ENCODE assay signal across 3 worm cellular contexts in genomic region chrII:14063044-14063500, ce11.
TF ChIP-seq lines count a peak whose summit lies in the region.

Gene lem-2, plus strand, starts transcription at chrII:14063450.

TF ChIP-seq in whole organism, L1 larva, 84 proteins besides CTCF, POLR2A, EP300 and RAD21 (continued from another document and continues in another):
- TF ChIP-seq sptf-1 (tag; optimal IDR thresholded peaks at IDR 0.05; lab: Kevin White, UChicago) (no peak), fkh-8 (tag; optimal IDR thresholded peaks at IDR 0.05; lab: Kevin White, UChicago) (peak; percentile 97), isw-1 (GFP tag; IDR thresholded peaks at IDR 0.05; lab: Robert Waterston, UW) (peak; percentile 87), zag-1 (tag; optimal IDR thresholded peaks at IDR 0.05; lab: Kevin White, UChicago) (no peak), unc-86 (tag; optimal IDR thresholded peaks at IDR 0.05; lab: Kevin White, UChicago) (peak; percentile 69), F16B12.6 (tag; optimal IDR thresholded peaks at IDR 0.05; lab: Kevin White, UChicago) (no peak), dsc-1 (tag; optimal IDR thresholded peaks at IDR 0.05; lab: Kevin White, UChicago) (peak; percentile 75), elt-2 (tag; optimal IDR thresholded peaks at IDR 0.05; lab: Kevin White, UChicago) (peak; percentile 38), xbp-1 (tag; optimal IDR thresholded peaks at IDR 0.05; lab: Kevin White, UChicago) (peak; percentile 76), blmp-1 (tag; optimal IDR thresholded peaks at IDR 0.05; lab: Kevin White, UChicago) (peak; percentile 30), tbx-2 (tag; optimal IDR thresholded peaks at IDR 0.05; lab: Kevin White, UChicago) (peak; percentile 85), ceh-8 (GFP tag; optimal IDR thresholded peaks at IDR 0.05; lab: Kevin White, UChicago) (peak; percentile 52), nhr-76 (tag; optimal IDR thresholded peaks at IDR 0.05; lab: Kevin White, UChicago) (no peak), ama-1 (optimal IDR thresholded peaks at IDR 0.05; lab: Kevin White, UChicago) (no peak), aly-2 (tag; optimal IDR thresholded peaks at IDR 0.05; lab: Kevin White, UChicago) (peak; percentile 31), efl-3 (GFP tag; optimal IDR thresholded peaks at IDR 0.05; lab: Kevin White, UChicago) (no peak), unc-98 (GFP tag; IDR thresholded peaks at IDR 0.05; lab: Robert Waterston, UW) (peak; percentile 96), nhr-12 (tag; optimal IDR thresholded peaks at IDR 0.05; lab: Kevin White, UChicago) (no peak), rnt-1 (tag; optimal IDR thresholded peaks at IDR 0.05; lab: Kevin White, UChicago) (no peak), alr-1 (tag; optimal IDR thresholded peaks at IDR 0.05; lab: Kevin White, UChicago; ENCODE audit: borderline replicate concordance) (no peak), lir-3 (tag; optimal IDR thresholded peaks at IDR 0.05; lab: Kevin White, UChicago; ENCODE audit: poor library complexity) (no peak), tlp-1 (tag; optimal IDR thresholded peaks at IDR 0.05; lab: Kevin White, UChicago) (no peak), nhr-20 (tag; optimal IDR thresholded peaks at IDR 0.05; lab: Kevin White, UChicago) (peak; percentile 82), ets-5 (GFP tag; IDR thresholded peaks at IDR 0.05; lab: Robert Waterston, UW) (no peak), irx-1 (tag; optimal IDR thresholded peaks at IDR 0.05; lab: Kevin White, UChicago) (peak; percentile 63), nhr-11 (tag; optimal IDR thresholded peaks at IDR 0.05; lab: Kevin White, UChicago) (no peak), nhr-90 (tag; optimal IDR thresholded peaks at IDR 0.05; lab: Kevin White, UChicago; ENCODE audit: poor library complexity) (peak; percentile 90), elt-3 (tag; optimal IDR thresholded peaks at IDR 0.05; lab: Kevin White, UChicago) (peak in 1 of 6 experiments; percentile 40), snu-23 (GFP tag; optimal IDR thresholded peaks at IDR 0.05; lab: Kevin White, UChicago) (peak; percentile 87), fkh-10 (GFP tag; optimal IDR thresholded peaks at IDR 0.05; lab: Kevin White, UChicago) (peak; percentile 32), nhr-85 (tag; lab: Kevin White, UChicago) (peak; percentile 84), swsn-7 (tag; optimal IDR thresholded peaks at IDR 0.05; lab: Kevin White, UChicago) (peak; percentile 76), ceh-63 (GFP tag; optimal IDR thresholded peaks at IDR 0.05; lab: Kevin White, UChicago) (peak; percentile 46), ztf-11 (tag; optimal IDR thresholded peaks at IDR 0.05; lab: Kevin White, UChicago) (peak in 1 of 2 experiments; percentile 82), lin-39 (tag; optimal IDR thresholded peaks at IDR 0.05; lab: Kevin White, UChicago) (no peak), mep-1 (tag; optimal IDR thresholded peaks at IDR 0.05; lab: Kevin White, UChicago) (peak; percentile 64), nhr-28 (tag; optimal IDR thresholded peaks at IDR 0.05; lab: Kevin White, UChicago) (no peak), jun-1 (tag; optimal IDR thresholded peaks at IDR 0.05; lab: Kevin White, UChicago) (peak; percentile 42), lin-35 (GFP tag; optimal IDR thresholded peaks at IDR 0.05; lab: Kevin White, UChicago) (peak; percentile 87 to 90), pax-3 (tag; optimal IDR thresholded peaks at IDR 0.05; lab: Kevin White, UChicago) (peak; percentile 96), sup-37 (GFP tag; optimal IDR thresholded peaks at IDR 0.05; lab: Kevin White, UChicago) (no peak), mab-9 (GFP tag; IDR thresholded peaks at IDR 0.05; lab: Robert Waterston, UW) (peak; percentile 67; the same call in 1 of the 2 replicates), skn-1 (tag; optimal IDR thresholded peaks at IDR 0.05; lab: Kevin White, UChicago) (peak; percentile 51), Y116A8C.19 (tag; optimal IDR thresholded peaks at IDR 0.05; lab: Kevin White, UChicago; ENCODE audit: borderline replicate concordance) (peak; percentile 63)

TF ChIP-seq in whole organism, L3 larva, 47 proteins besides CTCF, POLR2A, EP300 and RAD21 (continued from another document):
- TF ChIP-seq nhr-25 (tag; optimal IDR thresholded peaks at IDR 0.05; lab: Kevin White, UChicago), result peak; percentile 6
- TF ChIP-seq nhr-77 (tag; optimal IDR thresholded peaks at IDR 0.05; lab: Kevin White, UChicago), result peak; percentile 13

TF ChIP-seq in whole organism, young adult, 124 proteins besides CTCF, POLR2A, EP300 and RAD21 (continued from another document):
- TF ChIP-seq let-607 (tag; optimal IDR thresholded peaks at IDR 0.05; lab: Kevin White, UChicago) (peak in 1 of 2 experiments; percentile 29), ztf-28 (GFP tag; IDR thresholded peaks at IDR 0.05; lab: Robert Waterston, UW) (peak; percentile 84), madf-8 (GFP tag; conservative IDR thresholded peaks at IDR 0.05; lab: Robert Waterston, UW) (no peak; the same call in 1 of the 2 replicates), lin-26 (GFP tag; IDR thresholded peaks at IDR 0.05; lab: Robert Waterston, UW) (no peak), madf-6 (GFP tag; IDR thresholded peaks at IDR 0.05; lab: Robert Waterston, UW) (peak; percentile 64), nhr-179 (tag; optimal IDR thresholded peaks at IDR 0.05; lab: Kevin White, UChicago) (no peak), B0261.1 (tag; optimal IDR thresholded peaks at IDR 0.05; lab: Kevin White, UChicago) (peak; percentile 15), F39B2.1 (GFP tag; IDR thresholded peaks at IDR 0.05; lab: Robert Waterston, UW) (no peak), ama-1 (optimal IDR thresholded peaks at IDR 0.05; lab: Kevin White, UChicago) (no peak), ama-1 (GFP tag; optimal IDR thresholded peaks at IDR 0.05; lab: Kevin White, UChicago) (no peak), cebp-1 (GFP tag; IDR thresholded peaks at IDR 0.05; lab: Robert Waterston, UW) (peak; percentile 81; the same call in 1 of the 2 replicates), cebp-1 (tag; optimal IDR thresholded peaks at IDR 0.05; lab: Kevin White, UChicago) (peak; percentile 90), K11D2.4 (GFP tag; IDR thresholded peaks at IDR 0.05; lab: Robert Waterston, UW) (0 out of 2 replicates have a peak, but pooled peaks have one; percentile 26), B0336.3 (GFP tag; IDR thresholded peaks at IDR 0.05; lab: Robert Waterston, UW) (no peak), cebp-2 (GFP tag; IDR thresholded peaks at IDR 0.05; lab: Robert Waterston, UW) (no peak), sea-2 (GFP tag; IDR thresholded peaks at IDR 0.05; lab: Robert Waterston, UW) (no peak), nfya-2 (GFP tag; IDR thresholded peaks at IDR 0.05; lab: Robert Waterston, UW) (no peak), tbp1 (GFP tag; optimal IDR thresholded peaks at IDR 0.05; lab: Kevin White, UChicago) (peak; percentile 56), F10E7.11 (tag; optimal IDR thresholded peaks at IDR 0.05; lab: Kevin White, UChicago) (no peak), B0035.1 (tag; optimal IDR thresholded peaks at IDR 0.05; lab: Kevin White, UChicago) (peak; percentile 12), ztf-18 (tag; optimal IDR thresholded peaks at IDR 0.05; lab: Kevin White, UChicago) (peak; percentile 84), akir-1 (GFP tag; optimal IDR thresholded peaks at IDR 0.05; lab: Kevin White, UChicago) (no peak), C06A6.2 (GFP tag; conservative IDR thresholded peaks at IDR 0.05; lab: Robert Waterston, UW) (no peak), zfh-2 (GFP tag; conservative IDR thresholded peaks at IDR 0.05; lab: Robert Waterston, UW) (no peak), egrh-3 (GFP tag; IDR thresholded peaks at IDR 0.05; lab: Robert Waterston, UW) (no peak; the same call in 1 of the 2 replicates), ztf-6 (GFP tag; IDR thresholded peaks at IDR 0.05; lab: Robert Waterston, UW) (no peak), atf-7 (tag; optimal IDR thresholded peaks at IDR 0.05; lab: Kevin White, UChicago) (no peak), him-1 (tag; optimal IDR thresholded peaks at IDR 0.05; lab: Kevin White, UChicago) (no peak), zim-3 (tag; optimal IDR thresholded peaks at IDR 0.05; lab: Kevin White, UChicago) (no peak), dox-1 (GFP tag; IDR thresholded peaks at IDR 0.05; lab: Robert Waterston, UW) (peak; percentile 80), F33H1.4 (GFP tag; IDR thresholded peaks at IDR 0.05; lab: Robert Waterston, UW) (peak; percentile 38; the same call in 1 of the 2 replicates), xnd-1 (tag; optimal IDR thresholded peaks at IDR 0.05; lab: Kevin White, UChicago) (no peak), ztf-26 (tag; optimal IDR thresholded peaks at IDR 0.05; lab: Kevin White, UChicago) (no peak), hmg-20 (GFP tag; IDR thresholded peaks at IDR 0.05; lab: Robert Waterston, UW) (no peak), efl-1 (GFP tag; optimal IDR thresholded peaks at IDR 0.05; lab: Kevin White, UChicago) (peak; percentile 74), ekl-4 (GFP tag; IDR thresholded peaks at IDR 0.05; lab: Robert Waterston, UW) (0 out of 2 replicates have a peak, but pooled peaks have one; percentile 12), attf-5 (GFP tag; optimal IDR thresholded peaks at IDR 0.05; lab: Kevin White, UChicago) (peak; percentile 91), nhr-27 (tag; optimal IDR thresholded peaks at IDR 0.05; lab: Kevin White, UChicago) (no peak), snpc-1.3 (tag; optimal IDR thresholded peaks at IDR 0.05; lab: Kevin White, UChicago; ENCODE audit: insufficient read depth) (no peak), F23B12.7 (tag; optimal IDR thresholded peaks at IDR 0.05; lab: Kevin White, UChicago; ENCODE audit: insufficient read depth) (no peak), F49E8.2 (tag; optimal IDR thresholded peaks at IDR 0.05; lab: Kevin White, UChicago; ENCODE audit: insufficient read depth) (no peak), B0019.2 (GFP tag; conservative IDR thresholded peaks at IDR 0.05; lab: Robert Waterston, UW) (no peak), F57A8.1 (GFP tag; optimal IDR thresholded peaks at IDR 0.05; lab: Kevin White, UChicago) (no peak), nhr-90 (tag; optimal IDR thresholded peaks at IDR 0.05; lab: Kevin White, UChicago) (no peak), ceh-100 (GFP tag; IDR thresholded peaks at IDR 0.05; lab: Robert Waterston, UW) (peak; percentile 98), let-526 (GFP tag; IDR thresholded peaks at IDR 0.05; lab: Robert Waterston, UW) (0 out of 2 replicates have a peak, but pooled peaks have one; percentile 55), aptf-3 (GFP tag; IDR thresholded peaks at IDR 0.05; lab: Robert Waterston, UW) (no peak), nhr-80 (tag; optimal IDR thresholded peaks at IDR 0.05; lab: Kevin White, UChicago) (peak; percentile 34), Y67H2A.10 (GFP tag; conservative IDR thresholded peaks at IDR 0.05; lab: Robert Waterston, UW) (no peak), K12H6.12 (tag; optimal IDR thresholded peaks at IDR 0.05; lab: Kevin White, UChicago) (peak; percentile 76), F37B4.10 (GFP tag; IDR thresholded peaks at IDR 0.05; lab: Robert Waterston, UW) (no peak), ceh-27 (GFP tag; optimal IDR thresholded peaks at IDR 0.05; lab: Kevin White, UChicago) (peak; percentile 74), T26A5.8 (tag; optimal IDR thresholded peaks at IDR 0.05; lab: Kevin White, UChicago) (no peak), madf-10 (tag; optimal IDR thresholded peaks at IDR 0.05; lab: Kevin White, UChicago) (peak; percentile 68), lsl-1 (GFP tag; optimal IDR thresholded peaks at IDR 0.05; lab: Kevin White, UChicago) (peak; percentile 63), ccch-3 (GFP tag; optimal IDR thresholded peaks at IDR 0.05; lab: Kevin White, UChicago) (no peak), snpc-4 (GFP tag; optimal IDR thresholded peaks at IDR 0.05; lab: Kevin White, UChicago) (no peak), snpc-4 (tag; optimal IDR thresholded peaks at IDR 0.05; lab: Kevin White, UChicago) (peak; percentile 9 to 60 (median 32)), hmg-1.2 (GFP tag; IDR thresholded peaks at IDR 0.05; lab: Robert Waterston, UW) (peak; percentile 29; the same call in 1 of the 2 replicates), nfyb-1 (GFP tag; IDR thresholded peaks at IDR 0.05; lab: Robert Waterston, UW) (no peak), Y79H2A.3 (GFP tag; conservative IDR thresholded peaks at IDR 0.05; lab: Robert Waterston, UW) (no peak), hlh-26 (GFP tag; conservative IDR thresholded peaks at IDR 0.05; lab: Robert Waterston, UW) (no peak), rpc-1 (optimal IDR thresholded peaks at IDR 0.05; lab: Kevin White, UChicago) (no peak), rpc-1 (tag; optimal IDR thresholded peaks at IDR 0.05; lab: Kevin White, UChicago) (no peak), madf-3 (GFP tag; IDR thresholded peaks at IDR 0.05; lab: Robert Waterston, UW) (no peak), nhr-120 (GFP tag; IDR thresholded peaks at IDR 0.05; lab: Robert Waterston, UW) (no peak), chd-7 (tag; optimal IDR thresholded peaks at IDR 0.05; lab: Kevin White, UChicago) (no peak), lin-40 (tag; optimal IDR thresholded peaks at IDR 0.05; lab: Kevin White, UChicago) (peak; percentile 59), D2030.7 (GFP tag; IDR thresholded peaks at IDR 0.05; lab: Robert Waterston, UW) (peak; percentile 75), T07F8.4 (tag; optimal IDR thresholded peaks at IDR 0.05; lab: Kevin White, UChicago) (peak; percentile 15)
